Worm (Caenorhabditis elegans) whole organism, L4/young adult: Measurements from ENCODE around the gene F59B10.2.

Experiments
- W03F9.2 ChIP-seq: fragments of 150-350 bp; optimal IDR thresholded peaks from 2 replicates; lab custom pipeline; 2014; ENCODE audit warnings: missing biosample characterization, missing genetic modification characterization
- him-1 ChIP-seq: sonication (generic microtip); optimal IDR thresholded peaks from 2 replicates; lab custom pipeline; 2016; ENCODE audit warnings: missing genotype, missing genetic modification reagents, missing genetic modification characterization, missing compliant biosample characterization

DNA sequence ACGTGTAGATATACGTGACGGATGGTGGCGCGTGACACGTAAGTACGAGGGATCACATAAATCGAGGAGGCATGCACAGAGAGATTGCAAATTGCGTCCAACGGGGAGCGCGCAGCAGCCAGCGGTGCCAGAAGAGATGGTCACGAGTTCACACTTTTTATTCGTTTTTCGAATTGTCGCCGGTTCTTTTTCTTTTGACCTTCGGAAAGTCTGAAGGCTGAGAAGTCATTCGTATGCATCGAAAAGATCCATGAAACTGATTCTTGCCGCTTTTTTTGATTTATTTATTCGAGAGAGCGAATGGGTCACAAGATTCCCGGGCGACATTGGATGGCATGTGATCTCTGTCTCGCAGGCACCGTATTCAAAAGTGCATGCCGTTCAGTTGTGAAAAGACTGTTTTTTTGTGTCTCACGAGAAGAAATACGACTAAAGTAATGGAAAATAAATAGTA is 49.3 kb upstream of the F59B10.2 start:
- TF ChIP-seq him-1 (tag; lab: Kevin White, UChicago) (no peak), W03F9.2 (tag; lab: Kevin White, UChicago) (no peak)
